Worm (Caenorhabditis elegans) whole organism, L3 larva: ENCODE data around the gene osta-2.

Experiments used
- ZK546.5 ChIP-seq: sonication (generic microtip); optimal IDR thresholded peaks from 2 replicates; lab custom pipeline; 2017; ENCODE audit warnings: missing biosample characterization, missing genetic modification characterization
- aly-2 ChIP-seq: fragments of 150-350 bp; optimal IDR thresholded peaks from 2 replicates; lab custom pipeline; 2014; ENCODE audit warnings: missing biosample characterization, missing genetic modification characterization
- ama-1 ChIP-seq: fragments of 150-350 bp; optimal IDR thresholded peaks from 2 replicates; lab custom pipeline; 2018
- ceh-28 ChIP-seq: fragments of 150-350 bp; optimal IDR thresholded peaks from 2 replicates; lab custom pipeline; 2014; ENCODE audit warnings: missing biosample characterization, missing genetic modification reagents, missing genetic modification characterization
- ceh-9 ChIP-seq: sonication (generic microtip); optimal IDR thresholded peaks from 2 replicates; lab custom pipeline; 2018; ENCODE audit warnings: missing biosample characterization, missing genetic modification characterization
- daf-12 ChIP-seq: fragments of 150-350 bp; optimal IDR thresholded peaks from 2 replicates; lab custom pipeline; 2014; ENCODE audit warnings: missing biosample characterization, missing genetic modification reagents, missing genetic modification characterization
- egl-5 ChIP-seq: fragments of 150-350 bp; optimal IDR thresholded peaks from 2 replicates; lab custom pipeline; 2017; ENCODE audit warnings: missing biosample characterization, missing genetic modification reagents, missing genetic modification characterization, inconsistent platforms
- elt-1 ChIP-seq: fragments of 150-350 bp; optimal IDR thresholded peaks from 2 replicates; lab custom pipeline; 2014; ENCODE audit warnings: missing biosample characterization, missing genetic modification characterization
- elt-2 ChIP-seq: sonication (generic microtip); optimal IDR thresholded peaks from 2 replicates; lab custom pipeline; 2016; ENCODE audit warnings: missing genetic modification reagents, mild to moderate bottlenecking, missing genetic modification characterization, missing compliant biosample characterization
- eor-1 ChIP-seq, 2 experiments: fragments of 150-350 bp; optimal IDR thresholded peaks; 2 replicates each; lab custom pipeline; 2014 to 2018; ENCODE audit warnings: missing biosample characterization in 2 of 2, missing genetic modification characterization in 2 of 2
- fkh-10 ChIP-seq: sonication (generic microtip); optimal IDR thresholded peaks from 2 replicates; lab custom pipeline; 2017; ENCODE audit warnings: missing biosample characterization, missing genetic modification reagents, missing genetic modification characterization
- fkh-2 ChIP-seq: fragments of 150-350 bp; optimal IDR thresholded peaks from 2 replicates; lab custom pipeline; 2014; ENCODE audit warnings: missing biosample characterization, missing genetic modification reagents, missing genetic modification characterization
- fos-1 ChIP-seq: fragments of 150-350 bp; optimal IDR thresholded peaks from 2 replicates; lab custom pipeline; 2014; ENCODE audit warnings: missing biosample characterization, missing genetic modification characterization
- jun-1 ChIP-seq: fragments of 150-350 bp; optimal IDR thresholded peaks from 2 replicates; lab custom pipeline; 2014; ENCODE audit warnings: missing biosample characterization, missing genetic modification reagents, missing genetic modification characterization
- lin-39 ChIP-seq: fragments of 150-350 bp; optimal IDR thresholded peaks from 2 replicates; lab custom pipeline; 2018; ENCODE audit warnings: missing biosample characterization, missing genetic modification reagents, missing genetic modification characterization
- lsy-12 ChIP-seq: sonication (generic microtip); optimal IDR thresholded peaks from 2 replicates; lab custom pipeline; 2016; ENCODE audit warnings: mild to moderate bottlenecking, missing genetic modification characterization, missing compliant biosample characterization
- mdl-1 ChIP-seq: fragments of 150-350 bp; optimal IDR thresholded peaks from 2 replicates; lab custom pipeline; 2014; ENCODE audit warnings: missing biosample characterization, missing genetic modification characterization
- mml-1 ChIP-seq: fragments of 150-350 bp; sonication (generic microtip); optimal IDR thresholded peaks from 3 replicates; lab custom pipeline; 2014; ENCODE audit warnings: missing biosample characterization, missing genetic modification characterization
- nfya-1 ChIP-seq: sonication (generic microtip); optimal IDR thresholded peaks from 2 replicates; lab custom pipeline; 2017; ENCODE audit warnings: missing genetic modification characterization, mild to moderate bottlenecking, missing compliant biosample characterization, antibody characterized with exemption, moderate library complexity; ENCODE audit not compliant: insufficient read depth
- nhr-11 ChIP-seq: fragments of 150-350 bp; optimal IDR thresholded peaks from 2 replicates; lab custom pipeline; 2014; ENCODE audit warnings: missing biosample characterization, missing genetic modification characterization
- nhr-12 ChIP-seq: fragments of 150-350 bp; optimal IDR thresholded peaks from 2 replicates; lab custom pipeline; 2014; ENCODE audit warnings: missing biosample characterization, missing genetic modification characterization
- nhr-23 ChIP-seq: fragments of 150-350 bp; optimal IDR thresholded peaks from 2 replicates; lab custom pipeline; 2014; ENCODE audit warnings: missing biosample characterization, missing genetic modification reagents, missing genetic modification characterization
- nhr-25 ChIP-seq: sonication (generic microtip); optimal IDR thresholded peaks from 2 replicates; lab custom pipeline; 2017; ENCODE audit warnings: missing biosample characterization, missing genetic modification characterization
- nhr-67 ChIP-seq: fragments of 150-350 bp; optimal IDR thresholded peaks from 2 replicates; lab custom pipeline; 2014; ENCODE audit warnings: missing biosample characterization, missing genetic modification characterization
- nhr-76 ChIP-seq: fragments of 150-350 bp; sonication (generic microtip); optimal IDR thresholded peaks from 5 replicates; lab custom pipeline; 2014; ENCODE audit warnings: missing biosample characterization, missing genetic modification characterization
- nhr-77 ChIP-seq: fragments of 150-350 bp; optimal IDR thresholded peaks from 2 replicates; lab custom pipeline; 2014; ENCODE audit warnings: missing biosample characterization, missing genetic modification characterization
- pha-4 ChIP-seq: fragments of 150-350 bp; optimal IDR thresholded peaks from 2 replicates; lab custom pipeline; 2014; ENCODE audit warnings: missing biosample characterization, missing genetic modification reagents, missing genetic modification characterization
- sea-2 ChIP-seq: fragments of 150-350 bp; sonication (generic microtip); optimal IDR thresholded peaks from 4 replicates; lab custom pipeline; 2014; ENCODE audit warnings: missing biosample characterization, missing genetic modification reagents, missing genetic modification characterization
- skn-1 ChIP-seq: fragments of 150-350 bp; optimal IDR thresholded peaks from 2 replicates; lab custom pipeline; 2014; ENCODE audit warnings: missing biosample characterization, missing genetic modification characterization
- snpc-4 ChIP-seq: fragments of 150-350 bp; optimal IDR thresholded peaks from 2 replicates; lab custom pipeline; 2014; ENCODE audit warnings: missing biosample characterization, missing genetic modification characterization
- tbx-2 ChIP-seq: sonication (generic microtip); optimal IDR thresholded peaks from 2 replicates; lab custom pipeline; 2016; ENCODE audit warnings: mild to moderate bottlenecking, missing genetic modification characterization, missing compliant biosample characterization
- unc-39 ChIP-seq: sonication (generic microtip); optimal IDR thresholded peaks from 4 replicates; lab custom pipeline; 2017; ENCODE audit warnings: missing biosample characterization, missing genetic modification characterization
- unc-62 ChIP-seq: fragments of 150-350 bp; sonication (generic microtip); optimal IDR thresholded peaks from 4 replicates; lab custom pipeline; 2014; ENCODE audit warnings: missing biosample characterization, missing genetic modification reagents, missing genetic modification characterization
- zag-1 ChIP-seq: fragments of 150-350 bp; optimal IDR thresholded peaks from 2 replicates; lab custom pipeline; 2014; ENCODE audit warnings: missing biosample characterization, missing genetic modification characterization

The osta-2 gene

DNA sequence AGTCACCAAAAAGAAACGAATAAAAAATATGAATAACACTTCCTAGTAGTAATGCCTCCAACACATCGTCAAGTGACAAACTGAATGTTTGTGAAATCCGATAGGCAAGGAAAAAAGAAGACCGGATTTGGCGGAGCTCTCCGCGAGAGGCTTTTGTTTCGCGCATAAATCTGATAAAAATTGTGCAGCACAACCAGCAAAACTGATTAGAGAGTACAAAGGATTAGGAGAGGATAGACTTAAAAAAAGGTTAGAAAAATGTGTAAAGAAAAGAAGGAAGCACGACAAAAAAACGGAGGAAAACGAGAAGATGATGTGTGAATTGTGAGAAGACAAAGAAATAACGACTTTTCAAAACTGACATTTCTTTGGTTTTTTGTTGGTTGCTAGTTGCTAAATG is 20.2 kb downstream of the osta-2 start, which contains the start of gene rab-3:
rab-3 (minus strand) TSS at position 147 of the 400 bp plus-strand sequence.
- TF ChIP-seq daf-12 (tag; lab: Kevin White, UChicago) (no peak), fkh-10 (GFP tag; lab: Kevin White, UChicago) (peak; percentile 66), aly-2 (no peak)
- TF ChIP-seq, all 47 proteins: peak for 1

DNA sequence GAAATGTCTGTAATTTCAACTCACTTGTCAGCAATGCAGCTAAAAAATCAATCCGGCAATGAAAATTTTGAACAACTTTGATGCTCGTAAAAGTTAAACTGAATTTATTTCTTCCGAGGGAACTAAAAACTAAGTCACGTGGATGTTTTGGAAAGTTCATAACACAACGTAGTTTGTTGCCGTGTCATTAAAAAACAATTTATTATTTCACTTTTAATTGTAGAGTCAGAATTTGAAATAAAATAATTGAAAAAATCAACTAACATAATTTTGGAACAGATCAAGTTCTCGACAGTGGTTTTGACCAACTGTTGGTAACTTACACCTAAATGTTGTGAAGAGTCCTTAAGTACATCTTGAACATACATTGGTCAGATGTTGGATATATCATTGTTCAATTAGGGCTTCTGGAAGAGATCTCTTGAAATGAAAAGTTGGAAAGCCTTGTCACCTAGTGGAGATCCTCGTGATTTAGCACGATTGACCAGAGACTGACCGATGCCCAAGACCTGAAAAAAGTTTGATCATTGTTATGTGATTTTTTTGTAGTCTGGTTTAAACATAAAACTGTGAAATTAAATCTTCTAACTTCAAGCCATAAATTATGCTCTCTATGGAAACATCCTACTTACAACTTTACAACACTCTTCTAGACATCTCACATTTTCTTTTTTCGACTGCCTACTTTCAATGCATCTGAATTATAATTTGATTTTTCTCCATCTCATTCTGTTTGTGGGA is 23.0 kb downstream of the osta-2 start, which contains the start of the genes C18A3.7 and C18A3.11:
C18A3.7 (minus strand) TSS at position 101 of the 741 bp plus-strand sequence.
C18A3.11 (plus strand) TSS at position 691 of the 741 bp plus-strand sequence.
- TF ChIP-seq jun-1 (tag; lab: Kevin White, UChicago) (no peak), pha-4 (no peak), eor-1 (tag; optimal IDR thresholded peaks at IDR 0.05; lab: Kevin White, UChicago) (no peak), nhr-77 (tag; lab: Kevin White, UChicago) (no peak), ceh-9 (no peak), mdl-1 (tag; lab: Kevin White, UChicago) (no peak), ama-1 (lab: Kevin White, UChicago) (no peak), sea-2 (GFP tag; lab: Kevin White, UChicago) (no peak), skn-1 (tag; lab: Kevin White, UChicago) (no peak), fos-1 (tag; lab: Kevin White, UChicago) (no peak), nhr-76 (tag; lab: Kevin White, UChicago) (no peak), unc-62 (GFP tag; lab: Kevin White, UChicago) (no peak), tbx-2 (tag; lab: Kevin White, UChicago) (no peak), ZK546.5 (no peak), aly-2 (no peak), nhr-12 (tag; lab: Kevin White, UChicago) (no peak), mml-1 (tag; lab: Kevin White, UChicago) (no peak), lin-39 (tag; lab: Kevin White, UChicago) (no peak), zag-1 (tag; lab: Kevin White, UChicago) (no peak), snpc-4 (tag; lab: Kevin White, UChicago) (no peak)

DNA sequence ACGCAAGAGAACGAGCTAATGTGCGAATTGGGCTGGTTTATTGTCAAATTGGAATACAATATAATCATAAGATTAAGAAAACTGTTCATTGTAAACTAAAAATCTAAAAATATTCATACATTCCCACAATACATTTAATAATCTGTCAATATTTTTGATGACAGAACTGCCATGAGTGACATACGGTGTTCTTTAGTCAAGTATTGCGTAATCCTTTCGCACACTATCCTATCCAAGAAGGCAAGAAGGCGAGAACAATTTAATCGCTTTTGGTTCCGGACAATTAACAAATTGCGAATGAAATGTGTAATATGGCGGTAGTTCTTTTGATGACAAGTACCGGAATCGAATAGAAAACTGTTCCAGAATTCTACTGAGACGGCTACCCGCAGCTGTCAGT is 27.4 kb downstream of the osta-2 start:
- TF ChIP-seq nhr-11 (tag; lab: Kevin White, UChicago): no peak
- TF ChIP-seq fos-1 (tag; lab: Kevin White, UChicago): no peak
- TF ChIP-seq nhr-67 (tag; lab: Kevin White, UChicago): no peak
- TF ChIP-seq tbx-2 (tag; lab: Kevin White, UChicago): no peak
- TF ChIP-seq egl-5: no peak
- TF ChIP-seq nhr-76 (tag; lab: Kevin White, UChicago): no peak
- no peak for TF ChIP-seq sea-2 (GFP tag; lab: Kevin White, UChicago)
- TF ChIP-seq, all 47 proteins: peak for 0

DNA sequence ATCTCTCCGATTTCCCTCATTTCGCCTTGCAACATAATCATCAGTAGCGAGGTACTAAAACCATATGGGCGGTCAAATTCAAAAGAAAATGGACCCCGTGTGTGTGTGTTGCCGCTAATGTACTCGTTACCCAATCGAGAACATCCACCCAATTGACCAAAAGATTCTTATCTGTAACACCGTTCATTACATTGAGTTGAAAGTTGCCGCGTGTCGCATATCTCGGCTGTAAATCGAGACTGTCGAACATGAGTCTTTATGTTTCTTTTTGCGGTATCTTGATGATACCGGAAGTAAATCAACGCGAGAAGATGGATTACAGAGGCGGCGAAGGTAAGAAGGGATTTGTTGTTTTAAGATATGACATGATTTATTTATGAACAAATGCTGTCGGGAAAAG is 28.3 kb downstream of the osta-2 start:
- TF ChIP-seq elt-1 (tag; lab: Kevin White, UChicago): peak; percentile 74
- TF ChIP-seq unc-39 (tag; lab: Kevin White, UChicago): no peak
- no peak for TF ChIP-seq fos-1 (tag; lab: Kevin White, UChicago)

DNA sequence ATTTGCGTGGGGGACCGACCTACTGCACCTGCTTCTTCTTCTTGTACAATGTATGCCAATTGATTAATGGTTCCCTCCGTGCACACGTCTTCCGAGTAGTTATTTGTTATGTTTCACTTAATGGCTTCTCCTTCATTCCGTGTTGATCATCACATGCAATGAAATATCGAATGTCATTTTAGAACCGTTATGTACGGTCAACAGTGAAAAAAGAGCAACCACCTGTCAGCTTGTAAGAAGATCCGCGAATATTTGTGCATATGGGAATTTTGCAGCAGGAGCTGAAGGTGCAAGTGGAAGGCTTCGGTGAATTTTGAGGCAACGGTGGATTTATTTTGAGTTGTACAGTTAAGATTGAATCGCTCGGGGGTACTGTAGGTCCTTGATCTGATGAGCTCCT is 29.1 kb downstream of the osta-2 start:
- no peak for TF ChIP-seq elt-1 (tag; lab: Kevin White, UChicago)
- TF ChIP-seq lsy-12 (tag; lab: Kevin White, UChicago): no peak
- no peak for TF ChIP-seq elt-2 (tag; lab: Kevin White, UChicago)
- TF ChIP-seq ceh-28 (tag; lab: Kevin White, UChicago): no peak
- TF ChIP-seq fkh-2 (tag; lab: Kevin White, UChicago): no peak
- no peak for TF ChIP-seq nhr-25 (tag; lab: Kevin White, UChicago)
- no peak for TF ChIP-seq skn-1 (tag; lab: Kevin White, UChicago)
- no peak for TF ChIP-seq nfya-1
- TF ChIP-seq jun-1 (tag; lab: Kevin White, UChicago): no peak
- no peak for TF ChIP-seq aly-2
- TF ChIP-seq nhr-23: no peak
- TF ChIP-seq, all 47 proteins: peak for 0
